Fruit fly (Drosophila melanogaster) whole organism, wandering third instar larva: Measurements from ENCODE around the gene CG7914.

ENCODE experiments used
- Abd-B ChIP-seq: fragments of >200 bp; optimal IDR thresholded peaks from 2 replicates; lab custom pipeline; 2017; ENCODE audit warnings: missing biosample characterization, missing genetic modification characterization
- CG32264 ChIP-seq: fragments of 200-800 bp; sonication (Bioruptor generic); optimal IDR thresholded peaks from 2 replicates; lab custom pipeline; 2016; ENCODE audit warnings: missing biosample characterization, missing genetic modification characterization
- CG9705 ChIP-seq: fragments of 200-800 bp; sonication (Bioruptor generic); optimal IDR thresholded peaks from 2 replicates; lab custom pipeline; 2018; ENCODE audit warnings: missing biosample characterization, mild to moderate bottlenecking, missing genetic modification characterization
- CrebA ChIP-seq: fragments of 200-800 bp; sonication (Bioruptor generic); optimal IDR thresholded peaks from 2 replicates; lab custom pipeline; 2016; ENCODE audit warnings: missing biosample characterization, mild to moderate bottlenecking, missing genetic modification characterization, borderline replicate concordance
- Dfd ChIP-seq: fragments of >200 bp; optimal IDR thresholded peaks from 2 replicates; lab custom pipeline; 2017; ENCODE audit warnings: missing biosample characterization, missing genetic modification characterization
- Dif ChIP-seq: fragments of 200-275, 200-300 bp; sonication (Bioruptor generic); optimal IDR thresholded peaks from 2 replicates; lab custom pipeline; 2018; ENCODE audit warnings: missing biosample characterization, missing genetic modification characterization; ENCODE audit not compliant: partially characterized antibody
- GATAd ChIP-seq: sonication (Bioruptor generic); optimal IDR thresholded peaks from 2 replicates; lab custom pipeline; 2016; ENCODE audit warnings: missing biosample characterization, missing genetic modification characterization
- HLH106 ChIP-seq: fragments of 200-800 bp; optimal IDR thresholded peaks from 3 replicates; lab custom pipeline; 2019; ENCODE audit warnings: missing biosample characterization, mild to moderate bottlenecking, missing genetic modification characterization, moderate library complexity
- Hnf4 ChIP-seq: fragments of 200-800 bp; sonication (Bioruptor generic); optimal IDR thresholded peaks from 2 replicates; lab custom pipeline; 2016; ENCODE audit warnings: missing biosample characterization, mild to moderate bottlenecking, missing genetic modification characterization
- Hr78 ChIP-seq: fragments of >200 bp; optimal IDR thresholded peaks from 2 replicates; lab custom pipeline; 2017; ENCODE audit warnings: missing biosample characterization, missing genetic modification characterization
- Hr83 ChIP-seq: fragments of 200-300 bp; sonication (Bioruptor generic); optimal IDR thresholded peaks from 2 replicates; lab custom pipeline; 2016; ENCODE audit warnings: missing biosample characterization, mild to moderate bottlenecking, missing genetic modification characterization, moderate library complexity; ENCODE audit not compliant: poor library complexity, severe bottlenecking
- Jra ChIP-seq: sonication (Bioruptor generic); optimal IDR thresholded peaks from 2 replicates; lab custom pipeline; 2016; ENCODE audit warnings: missing biosample characterization, missing genetic modification characterization
- Mio ChIP-seq: sonication (Bioruptor generic); optimal IDR thresholded peaks from 2 replicates; lab custom pipeline; 2016; ENCODE audit warnings: missing biosample characterization, missing genetic modification characterization
- Myc ChIP-seq: fragments of >200 bp; optimal IDR thresholded peaks from 2 replicates; lab custom pipeline; 2017
- N ChIP-seq: fragments of >200 bp; optimal IDR thresholded peaks from 2 replicates; lab custom pipeline; 2018; ENCODE audit warnings: missing biosample characterization, missing external identifiers, missing genetic modification characterization
- OdsH ChIP-seq: fragments of 200-800 bp; sonication (Bioruptor generic); optimal IDR thresholded peaks from 2 replicates; lab custom pipeline; 2016; ENCODE audit warnings: missing biosample characterization, mild to moderate bottlenecking, missing genetic modification characterization
- Rel ChIP-seq, 2 experiments: fragments of 200-800 bp; sonication (Bioruptor generic) in 1 of 2; optimal IDR thresholded peaks; 2 replicates in 1 of 2; 3 replicates in 1 of 2; lab custom pipeline; 2016 to 2019; ENCODE audit warnings: mild to moderate bottlenecking in 2 of 2, missing biosample characterization in 2 of 2, missing genetic modification characterization in 2 of 2, moderate library complexity in 1 of 2
- Sp1 ChIP-seq: fragments of 200-800 bp; sonication (Bioruptor generic); optimal IDR thresholded peaks from 3 replicates; lab custom pipeline; 2019; ENCODE audit warnings: missing biosample characterization, mild to moderate bottlenecking, missing genetic modification characterization, moderate library complexity
- Vsx2 ChIP-seq: fragments of 200-300, 225-300 bp; sonication (Bioruptor generic); optimal IDR thresholded peaks from 2 replicates; lab custom pipeline; 2018; ENCODE audit warnings: missing biosample characterization, missing genetic modification characterization; ENCODE audit not compliant: partially characterized antibody
- br ChIP-seq: fragments of 200-800 bp; sonication (Bioruptor generic); optimal IDR thresholded peaks from 2 replicates; lab custom pipeline; 2016; ENCODE audit warnings: missing biosample characterization, missing genetic modification characterization
- brk ChIP-seq: fragments of 200-800 bp; sonication (Bioruptor generic); optimal IDR thresholded peaks from 2 replicates; lab custom pipeline; 2016; ENCODE audit warnings: missing biosample characterization, mild to moderate bottlenecking, missing genetic modification characterization
- dl ChIP-seq, 2 experiments: fragments of 175-275, 200-275 bp in 1 of 2; fragments of 200-275 bp in 1 of 2; sonication (Bioruptor generic); optimal IDR thresholded peaks; lab custom pipeline; 2018; ENCODE audit warnings: mild to moderate bottlenecking in 2 of 2, missing biosample characterization in 2 of 2, missing genetic modification characterization in 2 of 2, moderate library complexity in 2 of 2; ENCODE audit not compliant: partially characterized antibody in 2 of 2, insufficient read depth in 1 of 2
- dmrt93B ChIP-seq: fragments of 200-800 bp; sonication (Bioruptor generic); optimal IDR thresholded peaks from 2 replicates; lab custom pipeline; 2018; ENCODE audit warnings: missing biosample characterization, mild to moderate bottlenecking, missing genetic modification characterization
- dsf ChIP-seq: sonication (Bioruptor generic); optimal IDR thresholded peaks from 2 replicates; lab custom pipeline; 2016; ENCODE audit warnings: missing biosample characterization, missing genetic modification characterization, borderline replicate concordance
- ey ChIP-seq: fragments of 200-800 bp; sonication (Bioruptor generic); optimal IDR thresholded peaks from 2 replicates; lab custom pipeline; 2016; ENCODE audit warnings: missing biosample characterization, missing genetic modification characterization
- foxo ChIP-seq, 2 experiments: fragments of 200-800 bp; sonication (Bioruptor generic); optimal IDR thresholded peaks; 2 replicates in 1 of 2; 3 replicates in 1 of 2; lab custom pipeline; 2016 to 2017; ENCODE audit warnings: missing biosample characterization in 2 of 2, missing genetic modification characterization in 2 of 2
- fru ChIP-seq: fragments of 200-800 bp; sonication (Bioruptor generic); optimal IDR thresholded peaks from 3 replicates; lab custom pipeline; 2016; ENCODE audit warnings: missing biosample characterization, mild to moderate bottlenecking, missing genetic modification characterization
- h ChIP-seq: fragments of 200-800 bp; sonication (Bioruptor generic); optimal IDR thresholded peaks from 3 replicates; lab custom pipeline; 2016; ENCODE audit warnings: missing biosample characterization, mild to moderate bottlenecking, missing genetic modification characterization
- jim ChIP-seq: fragments of 175-275, 200-325 bp; sonication (Bioruptor generic); optimal IDR thresholded peaks from 2 replicates; lab custom pipeline; 2016; ENCODE audit warnings: missing biosample characterization, mild to moderate bottlenecking, missing genetic modification characterization
- lola ChIP-seq: fragments of >200 bp; optimal IDR thresholded peaks from 2 replicates; lab custom pipeline; 2017; ENCODE audit warnings: missing biosample characterization, missing genetic modification characterization
- pan ChIP-seq: fragments of >200 bp; optimal IDR thresholded peaks from 2 replicates; lab custom pipeline; 2017
- psq ChIP-seq: fragments of 200-800 bp; sonication (Bioruptor generic); optimal IDR thresholded peaks from 3 replicates; lab custom pipeline; 2017; ENCODE audit warnings: missing biosample characterization, mild to moderate bottlenecking, missing genetic modification characterization, moderate library complexity
- rgr ChIP-seq: fragments of 200-800 bp; sonication (Bioruptor generic); optimal IDR thresholded peaks from 3 replicates; lab custom pipeline; 2016; ENCODE audit warnings: missing biosample characterization, mild to moderate bottlenecking, missing genetic modification characterization
- sage ChIP-seq: fragments of 200-800 bp; sonication (Bioruptor generic); optimal IDR thresholded peaks from 2 replicates; lab custom pipeline; 2016; ENCODE audit warnings: missing biosample characterization, mild to moderate bottlenecking, missing genetic modification characterization
- sv ChIP-seq: fragments of 200-800 bp; sonication (Bioruptor generic); optimal IDR thresholded peaks from 3 replicates; lab custom pipeline; 2016; ENCODE audit warnings: missing biosample characterization, missing genetic modification characterization
- tai ChIP-seq: sonication (Bioruptor generic); optimal IDR thresholded peaks from 2 replicates; lab custom pipeline; 2016; ENCODE audit warnings: missing biosample characterization, missing genetic modification characterization
- usp ChIP-seq: fragments of >200 bp; optimal IDR thresholded peaks from 2 replicates; lab custom pipeline; 2017; ENCODE audit warnings: missing biosample characterization, missing genetic modification characterization
- woc ChIP-seq: sonication (Bioruptor generic); optimal IDR thresholded peaks from 2 replicates; lab custom pipeline; 2016; ENCODE audit warnings: missing biosample characterization, mild to moderate bottlenecking, missing genetic modification characterization

Gene CG7914

DNA sequence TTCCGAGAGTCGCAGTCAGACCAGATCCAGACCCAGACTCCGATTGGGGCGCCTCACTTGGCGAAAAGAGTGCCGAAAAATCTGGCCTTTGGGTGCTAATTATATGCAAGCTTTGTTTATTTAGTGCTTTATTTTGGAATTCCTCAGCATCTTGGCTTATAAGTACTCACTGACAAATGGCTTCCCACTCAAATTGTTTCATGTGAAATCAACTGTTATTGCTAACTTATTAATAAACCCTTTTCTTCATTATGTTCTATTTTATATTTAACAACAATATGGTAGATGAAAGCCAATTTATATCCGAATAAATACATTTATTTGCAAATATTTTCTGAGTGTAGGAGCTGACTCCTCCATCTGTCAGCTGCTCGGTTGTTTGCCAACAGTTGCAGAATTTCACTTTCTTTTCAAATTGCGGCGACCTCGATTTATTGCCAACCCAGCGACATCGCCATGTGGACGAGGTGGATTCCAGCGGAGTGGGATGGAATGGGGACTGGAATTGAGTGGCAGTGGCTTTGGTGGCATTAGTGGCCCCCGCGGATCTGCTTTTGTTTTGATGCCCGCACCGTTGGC, 36.7 kb upstream of the CG7914 start:
- peak; percentile 25 for TF ChIP-seq psq (GFP tag; lab: Kevin White, UChicago)
- no peak for TF ChIP-seq Hr83 (GFP tag; lab: Kevin White, UChicago)
- peak; percentile 66 for TF ChIP-seq fru (GFP tag; lab: Kevin White, UChicago)
- TF ChIP-seq pan (lab: Kevin White, UChicago) = no peak
- TF ChIP-seq lola = no peak
- TF ChIP-seq Jra (GFP tag; lab: Kevin White, UChicago) = no peak
- peak; percentile 21 for TF ChIP-seq OdsH (GFP tag; lab: Kevin White, UChicago)
- TF ChIP-seq CrebA = no peak
- TF ChIP-seq dmrt93B (GFP tag; lab: Kevin White, UChicago) = peak; percentile 40
- no peak for TF ChIP-seq N (GFP tag; lab: Kevin White, UChicago)
- TF ChIP-seq rgr (GFP tag; lab: Kevin White, UChicago) = peak; percentile 33
- no peak for TF ChIP-seq usp (GFP tag; lab: Kevin White, UChicago)
- peak; percentile 61 for TF ChIP-seq HLH106 (tag; lab: Kevin White, UChicago)
- no peak for TF ChIP-seq dl (GFP tag; optimal IDR thresholded peaks at IDR 0.05; lab: Kevin White, UChicago; ENCODE audit: insufficient read depth in 1 of 2, partially characterized antibody in 2 of 2)
- TF ChIP-seq CG32264 (GFP tag; lab: Kevin White, UChicago) = no peak
- TF ChIP-seq Sp1 = no peak
- TF ChIP-seq Myc = no peak
- TF ChIP-seq ey (GFP tag; lab: Kevin White, UChicago) = peak; percentile 27
- no peak for TF ChIP-seq Mio (GFP tag; lab: Kevin White, UChicago)
- TF ChIP-seq brk = no peak
- TF ChIP-seq Hr78 (GFP tag; lab: Kevin White, UChicago) = no peak
- TF ChIP-seq Abd-B (GFP tag; lab: Kevin White, UChicago) = no peak
- TF ChIP-seq Hnf4 (GFP tag; lab: Kevin White, UChicago) = no peak
- peak; percentile 38 for TF ChIP-seq br (GFP tag; lab: Kevin White, UChicago)
- no peak for TF ChIP-seq tai (GFP tag; lab: Kevin White, UChicago)
- no peak for TF ChIP-seq Dif (GFP tag; lab: Kevin White, UChicago)
- no peak for TF ChIP-seq Rel (GFP tag; optimal IDR thresholded peaks at IDR 0.05; lab: Kevin White, UChicago)
- TF ChIP-seq Rel (tag; optimal IDR thresholded peaks at IDR 0.05; lab: Kevin White, UChicago) = no peak
- TF ChIP-seq dsf (GFP tag; lab: Kevin White, UChicago) = no peak
- no peak for TF ChIP-seq GATAd (GFP tag; lab: Kevin White, UChicago)
- no peak for TF ChIP-seq Dfd
- peak; percentile 42 for TF ChIP-seq woc (GFP tag; lab: Kevin White, UChicago)
- no peak for TF ChIP-seq jim (GFP tag; lab: Kevin White, UChicago)
- TF ChIP-seq CG9705 (GFP tag; lab: Kevin White, UChicago) = no peak
- TF ChIP-seq sage = no peak
- TF ChIP-seq h (GFP tag; lab: Kevin White, UChicago) = peak; percentile 54
- TF ChIP-seq foxo (GFP tag; optimal IDR thresholded peaks at IDR 0.05; lab: Kevin White, UChicago) = peak in 1 of 2 experiments; percentile 55
- no peak for TF ChIP-seq sv (GFP tag; lab: Kevin White, UChicago)
- peak; percentile 42 for TF ChIP-seq Vsx2 (GFP tag; lab: Kevin White, UChicago)

DNA sequence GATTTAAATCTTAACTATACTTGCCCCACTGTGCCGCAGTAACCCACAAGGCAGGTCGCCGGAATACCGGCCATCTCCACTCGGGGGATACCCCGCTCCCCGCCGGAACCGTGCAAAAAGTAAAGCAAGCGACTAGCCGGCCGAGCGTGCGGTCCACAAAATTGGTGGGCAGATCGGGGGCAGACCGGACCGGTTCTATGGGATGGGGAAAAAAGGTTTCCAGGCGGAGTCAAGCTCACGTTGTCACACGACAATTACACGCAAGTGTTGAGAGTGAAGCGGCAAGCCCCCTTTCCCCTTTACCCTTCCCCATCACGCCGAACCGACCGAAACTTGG, 32.0 kb upstream of the CG7914 start:
- TF ChIP-seq N (GFP tag; lab: Kevin White, UChicago) = no peak
- no peak for TF ChIP-seq dmrt93B (GFP tag; lab: Kevin White, UChicago)
- no peak for TF ChIP-seq Hnf4 (GFP tag; lab: Kevin White, UChicago)
- peak; percentile 24 for TF ChIP-seq fru (GFP tag; lab: Kevin White, UChicago)
- TF ChIP-seq lola = no peak
- no peak for TF ChIP-seq Jra (GFP tag; lab: Kevin White, UChicago)
- TF ChIP-seq ey (GFP tag; lab: Kevin White, UChicago) = no peak
- TF ChIP-seq Mio (GFP tag; lab: Kevin White, UChicago) = no peak
- TF ChIP-seq Dif (GFP tag; lab: Kevin White, UChicago) = no peak
- TF ChIP-seq, all 38 proteins: peak for 1
